Fruit fly (Drosophila melanogaster): ENCODE results near the gene CG14314.

Gene CG14314

DNA sequence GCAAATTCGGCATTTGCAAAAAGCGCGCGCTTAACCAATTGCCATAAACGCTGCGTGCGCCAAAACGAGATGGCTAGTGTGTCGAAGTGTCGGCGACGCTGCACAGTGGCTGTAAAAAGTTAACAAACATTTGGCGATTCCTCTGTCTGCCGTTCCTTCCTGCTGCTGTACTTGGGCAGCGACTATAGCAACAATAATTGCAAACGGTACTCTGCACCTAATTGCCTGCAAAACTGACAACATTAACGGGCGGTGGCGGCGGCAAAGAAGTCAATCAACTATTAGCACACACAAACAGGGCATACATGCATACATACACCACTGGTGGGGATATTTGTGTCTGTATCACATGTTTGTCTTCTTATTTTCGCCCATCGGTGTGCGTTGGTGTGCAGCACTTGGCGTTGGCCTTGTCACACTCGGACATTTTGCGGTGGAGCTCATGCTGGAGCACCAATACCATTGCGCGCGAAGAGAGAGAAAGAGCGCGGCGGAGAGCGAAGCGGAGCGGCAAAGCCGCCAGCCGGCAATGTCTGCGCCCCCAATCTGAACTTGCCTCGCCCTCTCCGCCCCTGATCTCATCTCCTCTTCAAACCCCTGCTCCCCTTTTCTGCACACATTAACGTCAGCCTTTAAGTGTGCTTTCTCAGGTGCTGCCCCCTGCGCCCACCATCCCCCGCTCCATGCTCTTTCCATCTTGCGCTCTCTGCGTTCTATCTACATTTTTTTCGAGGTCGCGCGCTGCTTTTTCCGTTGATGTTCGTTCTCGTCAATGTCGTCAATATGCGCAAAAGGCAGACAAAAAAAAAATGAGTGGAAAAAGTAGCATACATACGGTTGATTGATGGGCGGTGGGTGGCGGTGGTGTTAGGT, 28.5 kb downstream of the CG14314 start:
- peak; percentile 20 for TF ChIP-seq CG11617 (GFP tag; optimal IDR thresholded peaks at IDR 0.05)
- peak; percentile 6 for TF ChIP-seq bab1 (GFP tag; optimal IDR thresholded peaks at IDR 0.05)
- TF ChIP-seq Mnt (GFP tag; optimal IDR thresholded peaks at IDR 0.05): peak; percentile 52
- TF ChIP-seq CG33017 (tag; optimal IDR thresholded peaks at IDR 0.05): no peak
- TF ChIP-seq CG12768 (GFP tag; optimal IDR thresholded peaks at IDR 0.05): peak; percentile 55
- TF ChIP-seq Hr96 (GFP tag; optimal IDR thresholded peaks at IDR 0.05): peak; percentile 33
- no peak for TF ChIP-seq CG7101 (tag; optimal IDR thresholded peaks at IDR 0.05)
- peak; percentile 53 for TF ChIP-seq Crg-1 (GFP tag; optimal IDR thresholded peaks at IDR 0.05)
- peak; percentile 36 for TF ChIP-seq CG7045 (GFP tag; optimal IDR thresholded peaks at IDR 0.05)
- peak; percentile 82 for TF ChIP-seq cic (GFP tag; optimal IDR thresholded peaks at IDR 0.05)
- TF ChIP-seq CG1620 (GFP tag; optimal IDR thresholded peaks at IDR 0.05): peak; percentile 29
- TF ChIP-seq toe (GFP tag; optimal IDR thresholded peaks at IDR 0.05): no peak
- peak; percentile 75 for TF ChIP-seq tj (GFP tag; optimal IDR thresholded peaks at IDR 0.05)
- no peak for TF ChIP-seq CG14711 (tag; optimal IDR thresholded peaks at IDR 0.05)
- peak; percentile 82 for TF ChIP-seq pad (GFP tag; optimal IDR thresholded peaks at IDR 0.05)

DNA sequence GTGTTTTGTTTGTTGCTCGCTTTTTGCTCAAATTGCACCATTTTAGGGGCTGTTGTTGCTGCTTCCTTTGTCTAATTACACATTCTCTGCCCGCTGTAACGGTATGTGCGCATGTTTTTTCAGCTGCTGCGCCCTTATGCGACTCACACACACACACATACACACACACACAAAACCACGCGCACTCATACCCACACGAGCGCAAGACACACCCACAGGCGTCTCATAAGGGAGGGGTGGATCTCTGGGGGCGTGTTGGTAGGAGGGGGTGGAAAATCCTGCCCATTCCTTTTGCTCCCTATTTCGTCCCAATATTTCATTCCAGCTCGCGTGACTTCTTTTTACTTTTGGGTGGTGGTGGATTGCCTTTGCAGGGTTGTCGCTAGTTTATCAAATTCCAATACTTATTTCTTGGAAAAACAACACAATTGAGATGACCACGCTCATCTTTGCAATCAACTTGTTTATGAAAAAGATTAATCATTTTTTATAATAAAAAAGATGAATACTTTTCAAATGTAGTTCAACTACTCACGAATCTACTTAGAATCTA, 29.2 kb downstream of the CG14314 start:
- TF ChIP-seq kay (GFP tag; ENCODE audit: borderline replicate concordance) (peak; percentile 73), ovo (GFP tag; optimal IDR thresholded peaks at IDR 0.05) (peak; percentile 73), Mnt (GFP tag; optimal IDR thresholded peaks at IDR 0.05) (no peak), CG14711 (tag; optimal IDR thresholded peaks at IDR 0.05) (peak; percentile 80)

DNA sequence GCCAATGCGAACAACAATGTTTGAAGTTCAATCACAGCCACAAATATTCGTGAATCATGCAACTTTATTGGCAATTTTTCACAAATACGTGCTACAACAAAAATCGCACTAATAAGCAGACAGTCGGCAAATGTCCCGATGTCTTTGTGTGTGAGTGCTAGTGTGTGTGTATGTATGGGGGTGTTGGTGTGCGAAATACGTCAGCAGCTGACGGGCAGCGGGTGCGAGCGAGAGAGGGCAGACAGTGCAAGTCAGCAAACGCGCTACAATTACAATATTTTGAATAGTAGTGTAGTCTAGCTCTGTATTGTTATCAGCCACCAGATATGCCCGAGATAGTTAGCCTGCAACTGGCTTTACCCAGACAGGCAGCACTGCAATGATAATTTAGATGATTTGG, 30.1 kb downstream of the CG14314 start:
- TF ChIP-seq Clk (GFP tag; optimal IDR thresholded peaks at IDR 0.05): no peak
- TF ChIP-seq CG7045 (GFP tag; optimal IDR thresholded peaks at IDR 0.05): no peak
- peak in 1 of 2 experiments; percentile 83 for TF ChIP-seq cnc (optimal IDR thresholded peaks at IDR 0.05)
- TF ChIP-seq CG12768 (GFP tag; optimal IDR thresholded peaks at IDR 0.05): peak; percentile 68
- no peak for TF ChIP-seq ovo (GFP tag; optimal IDR thresholded peaks at IDR 0.05)
- peak; percentile 84 for TF ChIP-seq cic (GFP tag; optimal IDR thresholded peaks at IDR 0.05)
- TF ChIP-seq CG33017 (tag; optimal IDR thresholded peaks at IDR 0.05): no peak
- TF ChIP-seq Crg-1 (GFP tag; optimal IDR thresholded peaks at IDR 0.05): no peak
- no peak for TF ChIP-seq CG11617 (GFP tag; optimal IDR thresholded peaks at IDR 0.05)
- no peak for TF ChIP-seq Hr96 (GFP tag; optimal IDR thresholded peaks at IDR 0.05)
- TF ChIP-seq CG5204 (GFP tag; optimal IDR thresholded peaks at IDR 0.05): no peak
- no peak for TF ChIP-seq Mnt (GFP tag; optimal IDR thresholded peaks at IDR 0.05)
- no peak for TF ChIP-seq pad (GFP tag; optimal IDR thresholded peaks at IDR 0.05)
- peak; percentile 95 for TF ChIP-seq tj (GFP tag; optimal IDR thresholded peaks at IDR 0.05)
- TF ChIP-seq kay (GFP tag; ENCODE audit: borderline replicate concordance): no peak
- peak; percentile 19 for TF ChIP-seq bab1 (GFP tag; optimal IDR thresholded peaks at IDR 0.05)

DNA sequence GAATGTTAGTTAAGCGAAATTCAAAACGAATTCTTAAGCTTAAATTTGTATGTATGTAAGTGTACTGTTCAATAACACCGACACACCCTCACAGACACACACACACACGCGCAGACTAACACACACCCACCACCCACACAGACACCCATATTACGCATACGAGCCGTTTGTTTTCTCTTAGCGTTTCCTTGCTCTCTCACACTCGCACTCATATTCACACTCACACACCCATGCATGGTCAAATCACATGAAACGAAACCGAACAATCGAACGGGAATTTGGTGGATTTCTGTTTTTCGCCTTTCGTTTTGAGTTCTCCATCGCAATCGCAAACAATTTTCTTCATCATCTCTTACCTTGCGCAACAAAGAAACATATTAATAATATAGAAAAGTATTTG, 33.3 kb downstream of the CG14314 start:
- TF ChIP-seq pad (GFP tag; optimal IDR thresholded peaks at IDR 0.05) (peak; percentile 19), Mnt (GFP tag; optimal IDR thresholded peaks at IDR 0.05) (no peak), tj (GFP tag; optimal IDR thresholded peaks at IDR 0.05) (peak; percentile 46), cnc (optimal IDR thresholded peaks at IDR 0.05) (no peak), ovo (GFP tag; optimal IDR thresholded peaks at IDR 0.05) (peak; percentile 43)

DNA sequence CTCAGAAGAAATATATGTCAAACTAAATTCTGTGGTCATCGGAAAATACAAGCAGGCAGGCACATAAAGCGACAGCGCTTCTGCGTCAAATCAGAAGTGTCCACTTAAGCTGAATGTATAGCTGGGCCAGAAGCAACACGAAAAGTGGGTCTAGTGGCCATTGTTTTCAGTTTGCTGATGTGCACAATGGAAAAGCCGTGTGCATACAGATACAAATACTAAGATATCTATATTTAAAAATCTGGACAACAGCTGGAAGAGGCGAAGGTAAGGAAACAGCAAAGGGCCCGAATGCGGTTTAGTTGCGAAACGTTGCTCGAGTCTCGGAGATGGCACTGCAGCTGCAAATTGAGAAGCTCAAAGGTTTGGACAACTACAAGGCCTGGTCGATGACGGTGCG, 34.9 kb downstream of the CG14314 start, which contains the start of gene CG18598:
TSS of gene CG18598 (plus strand) at position 301 of the 400 bp plus-strand sequence.
- no peak for TF ChIP-seq CG5204 (GFP tag; optimal IDR thresholded peaks at IDR 0.05)
- no peak for TF ChIP-seq toe (GFP tag; optimal IDR thresholded peaks at IDR 0.05)
- TF ChIP-seq ovo (GFP tag; optimal IDR thresholded peaks at IDR 0.05): no peak
- peak; percentile 26 for TF ChIP-seq tj (GFP tag; optimal IDR thresholded peaks at IDR 0.05)

DNA sequence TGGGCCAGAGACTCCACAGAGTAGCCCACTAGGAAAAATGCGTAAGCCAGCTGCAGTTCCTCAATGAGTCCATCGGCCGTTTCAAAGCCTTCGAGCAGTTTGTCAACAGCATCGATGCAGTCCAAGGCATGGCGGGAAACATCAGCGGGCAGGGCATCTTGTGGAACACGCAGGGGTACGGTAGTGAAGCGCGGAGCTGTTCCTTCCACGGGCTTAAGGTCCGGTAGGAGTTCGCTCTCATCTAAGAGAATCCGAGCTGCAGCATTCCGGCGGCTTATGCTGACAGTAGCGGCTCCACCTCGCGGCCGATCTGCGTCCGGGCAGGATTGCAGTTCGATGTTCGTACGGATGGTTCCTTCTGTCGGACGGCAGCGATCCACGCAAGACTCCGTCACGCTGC, 35.9 kb downstream of the CG14314 start:
- no peak for TF ChIP-seq Clk (GFP tag; optimal IDR thresholded peaks at IDR 0.05)
- no peak for TF ChIP-seq toe (GFP tag; optimal IDR thresholded peaks at IDR 0.05)
- TF ChIP-seq CG33017 (tag; optimal IDR thresholded peaks at IDR 0.05): no peak
- no peak for TF ChIP-seq CG12768 (GFP tag; optimal IDR thresholded peaks at IDR 0.05)
- no peak for TF ChIP-seq bab1 (GFP tag; optimal IDR thresholded peaks at IDR 0.05)
- TF ChIP-seq cnc (optimal IDR thresholded peaks at IDR 0.05): no peak
- TF ChIP-seq Hr96 (GFP tag; optimal IDR thresholded peaks at IDR 0.05): no peak
- TF ChIP-seq kay (GFP tag; ENCODE audit: borderline replicate concordance): no peak
- no peak for TF ChIP-seq pad (GFP tag; optimal IDR thresholded peaks at IDR 0.05)
- TF ChIP-seq CG7045 (GFP tag; optimal IDR thresholded peaks at IDR 0.05): no peak
- no peak for TF ChIP-seq CG5204 (GFP tag; optimal IDR thresholded peaks at IDR 0.05)
- TF ChIP-seq CG1620 (GFP tag; optimal IDR thresholded peaks at IDR 0.05): no peak
- TF ChIP-seq CG11617 (GFP tag; optimal IDR thresholded peaks at IDR 0.05): no peak
- no peak for TF ChIP-seq tj (GFP tag; optimal IDR thresholded peaks at IDR 0.05)
- TF ChIP-seq ovo (GFP tag; optimal IDR thresholded peaks at IDR 0.05): no peak
- no peak for TF ChIP-seq cic (GFP tag; optimal IDR thresholded peaks at IDR 0.05)

Data from whole organism, adult.